Fruit fly (Drosophila melanogaster): ENCODE data around the gene Prosbeta7.

Gene Prosbeta7

dm6 chr3R:5368170-5368781 lies 10.1 kb upstream of the Prosbeta7 start, which contains the start of gene Cerk (continued):
- TF ChIP-seq pho (GFP tag; optimal IDR thresholded peaks at IDR 0.05) (no peak), row (GFP tag; IDR thresholded peaks at IDR 0.05) (peak; percentile 87), D19B (GFP tag; optimal IDR thresholded peaks at IDR 0.05) (no peak), sqz (GFP tag; optimal IDR thresholded peaks at IDR 0.05) (no peak), ewg (GFP tag; optimal IDR thresholded peaks at IDR 0.05) (no peak), CG8388 (GFP tag; optimal IDR thresholded peaks at IDR 0.05) (no peak), TFAM (GFP tag; optimal IDR thresholded peaks at IDR 0.05) (no peak), CG17186 (GFP tag; optimal IDR thresholded peaks at IDR 0.05) (peak; percentile 66), CG9876 (GFP tag; optimal IDR thresholded peaks at IDR 0.05) (peak; percentile 62), CG12942 (GFP tag; optimal IDR thresholded peaks at IDR 0.05) (peak; percentile 17), CG7839 (tag; optimal IDR thresholded peaks at IDR 0.05) (peak; percentile 26), Abd-B (GFP tag; optimal IDR thresholded peaks at IDR 0.05) (no peak), Aef1 (GFP tag; IDR thresholded peaks at IDR 0.05) (0 out of 3 replicates have a peak, but pooled peaks have one; percentile 12), CG17912 (GFP tag; optimal IDR thresholded peaks at IDR 0.05) (no peak), CG2202 (tag; optimal IDR thresholded peaks at IDR 0.05) (peak; percentile 4), CG1529 (GFP tag; optimal IDR thresholded peaks at IDR 0.05) (no peak), Stat92E (GFP tag; optimal IDR thresholded peaks at IDR 0.05) (peak in 1 of 3 experiments; percentile 68), Poxn (GFP tag; IDR thresholded peaks at IDR 0.05) (no peak), Atf3 (GFP tag; optimal IDR thresholded peaks at IDR 0.05) (no peak), ase (GFP tag; IDR thresholded peaks at IDR 0.05) (no peak), hbn (GFP tag; IDR thresholded peaks at IDR 0.05; ENCODE audit: partially characterized antibody) (peak; percentile 41), CG2678 (tag; optimal IDR thresholded peaks at IDR 0.05) (no peak), cg (GFP tag; optimal IDR thresholded peaks at IDR 0.05) (no peak), CG11398 (GFP tag; optimal IDR thresholded peaks at IDR 0.05) (peak; percentile 2), CG1233 (GFP tag; optimal IDR thresholded peaks at IDR 0.05) (peak; percentile 13), HHEX (GFP tag; optimal IDR thresholded peaks at IDR 0.05) (no peak), schlank (tag; optimal IDR thresholded peaks at IDR 0.05) (no peak), Bdp1 (GFP tag; optimal IDR thresholded peaks at IDR 0.05) (peak; percentile 24), CG4730 (GFP tag; IDR thresholded peaks at IDR 0.05) (no peak), emc (GFP tag; optimal IDR thresholded peaks at IDR 0.05) (no peak), CG7556 (GFP tag; optimal IDR thresholded peaks at IDR 0.05) (no peak), CG10654 (GFP tag; optimal IDR thresholded peaks at IDR 0.05) (no peak), Atf-2 (GFP tag; optimal IDR thresholded peaks at IDR 0.05) (peak; percentile 24), CG1832 (GFP tag; optimal IDR thresholded peaks at IDR 0.05) (no peak), pfk (GFP tag; optimal IDR thresholded peaks at IDR 0.05) (no peak), scrt (GFP tag; optimal IDR thresholded peaks at IDR 0.05) (no peak), CG14860 (GFP tag; IDR thresholded peaks at IDR 0.05; ENCODE audit: partially characterized antibody) (no peak), Adf1 (GFP tag; IDR thresholded peaks at IDR 0.05) (no peak), fd102C (GFP tag; optimal IDR thresholded peaks at IDR 0.05) (no peak), Hr78 (GFP tag; optimal IDR thresholded peaks at IDR 0.05) (no peak), sug (tag; optimal IDR thresholded peaks at IDR 0.05) (peak; percentile 32), corto (GFP tag; optimal IDR thresholded peaks at IDR 0.05) (no peak), CG3726 (GFP tag; IDR thresholded peaks at IDR 0.05) (no peak), CG31224 (GFP tag; IDR thresholded peaks at IDR 0.05) (no peak), CG7372 (GFP tag; IDR thresholded peaks at IDR 0.05) (no peak), zfh1 (GFP tag; IDR thresholded peaks at IDR 0.05) (0 out of 3 replicates have a peak, but pooled peaks have one; percentile 28), trh (GFP tag; optimal IDR thresholded peaks at IDR 0.05) (no peak), nom (GFP tag; optimal IDR thresholded peaks at IDR 0.05) (peak; percentile 54), vnd (GFP tag; IDR thresholded peaks at IDR 0.05; ENCODE audit: partially characterized antibody) (no peak)
